Worm (Caenorhabditis elegans) whole organism, young adult: Measurements from ENCODE around the gene rsp-3.

Experiments used
- B0019.2 ChIP-seq: fragments of 200-800 bp; sonication (Bioruptor generic); conservative IDR thresholded peaks from 2 replicates; pipeline ENCODE4 v1.3.6; 2022; ENCODE audit warnings: missing genetic modification reagents, missing genetic modification characterization, missing compliant biosample characterization
- F10E7.11 ChIP-seq: sonication (generic microtip); optimal IDR thresholded peaks from 2 replicates; lab custom pipeline; 2017; ENCODE audit warnings: mild to moderate bottlenecking, missing genetic modification characterization, moderate library complexity, missing compliant biosample characterization
- F22D6.2 ChIP-seq: sonication (generic microtip); optimal IDR thresholded peaks from 2 replicates; lab custom pipeline; 2016; ENCODE audit warnings: mild to moderate bottlenecking, missing genetic modification characterization, missing compliant biosample characterization
- F33H1.4 ChIP-seq: fragments of 200-800 bp; sonication (Bioruptor generic); IDR thresholded peaks from 2 replicates; pipeline ENCODE4 v1.3.6; 2022; ENCODE audit warnings: missing genetic modification reagents, missing genetic modification characterization, missing compliant biosample characterization
- F37B4.10 ChIP-seq: fragments of 200-800 bp; sonication (Bioruptor generic); IDR thresholded peaks from 2 replicates; pipeline ENCODE4 v1.3.6; 2022; ENCODE audit warnings: missing genetic modification characterization, missing compliant biosample characterization
- F39B2.1 ChIP-seq: fragments of 200-800 bp; sonication (Bioruptor generic); IDR thresholded peaks from 2 replicates; pipeline ENCODE4 v1.3.6; 2022; ENCODE audit warnings: missing genetic modification reagents, missing genetic modification characterization, missing compliant biosample characterization
- F49E8.2 ChIP-seq: sonication (generic microtip); optimal IDR thresholded peaks from 3 replicates; lab custom pipeline; 2017; ENCODE audit warnings: missing genetic modification characterization, mild to moderate bottlenecking, missing compliant biosample characterization, antibody characterized with exemption, moderate library complexity; ENCODE audit not compliant: insufficient read depth
- F52B5.7 ChIP-seq: sonication (generic microtip); optimal IDR thresholded peaks from 2 replicates; lab custom pipeline; 2016; ENCODE audit warnings: mild to moderate bottlenecking, missing genetic modification characterization, missing compliant biosample characterization
- F57C9.4 ChIP-seq: sonication (generic microtip); optimal IDR thresholded peaks from 2 replicates; lab custom pipeline; 2017; ENCODE audit warnings: mild to moderate bottlenecking, missing genetic modification characterization, missing compliant biosample characterization
- Y53F4B.3 ChIP-seq: fragments of 200-800 bp; sonication (Bioruptor generic); IDR thresholded peaks from 2 replicates; pipeline ENCODE4 v1.3.6; 2022; ENCODE audit warnings: missing genetic modification reagents, missing genetic modification characterization, missing compliant biosample characterization
- ZK185.1 ChIP-seq: sonication (generic microtip); optimal IDR thresholded peaks from 2 replicates; lab custom pipeline; 2016; ENCODE audit warnings: mild to moderate bottlenecking, missing genetic modification characterization, missing compliant biosample characterization; ENCODE audit not compliant: poor library complexity, severe bottlenecking
- akir-1 ChIP-seq: fragments of 200-800 bp; sonication (Bioruptor generic); optimal IDR thresholded peaks from 2 replicates; lab custom pipeline; 2018; ENCODE audit warnings: mild to moderate bottlenecking, missing genetic modification characterization, moderate library complexity, missing compliant biosample characterization
- ama-1 ChIP-seq, 3 experiments: fragments of 150-350 bp in 1 of 3; sonication (generic microtip) in 2 of 3; optimal IDR thresholded peaks; 2 replicates each; lab custom pipeline; 2014 to 2018; ENCODE audit warnings: missing biosample characterization in 2 of 3, missing genetic modification characterization in 2 of 3, missing genetic modification reagents in 2 of 3
- aptf-3 ChIP-seq: fragments of 200-800 bp; sonication (Bioruptor generic); IDR thresholded peaks from 2 replicates; pipeline ENCODE4 v1.3.6; 2022; ENCODE audit warnings: missing genetic modification characterization, missing compliant biosample characterization
- atf-7 ChIP-seq: sonication (generic microtip); optimal IDR thresholded peaks from 2 replicates; lab custom pipeline; 2017; ENCODE audit warnings: mild to moderate bottlenecking, missing genetic modification characterization, missing compliant biosample characterization
- athp-1 ChIP-seq: sonication (generic microtip); optimal IDR thresholded peaks from 2 replicates; lab custom pipeline; 2017; ENCODE audit warnings: mild to moderate bottlenecking, missing genetic modification characterization, missing compliant biosample characterization
- cebp-1 ChIP-seq, 2 experiments: fragments of 200-800 bp in 1 of 2; sonication (Bioruptor generic) in 1 of 2; sonication (generic microtip) in 1 of 2; IDR thresholded peaks in 1 of 2; optimal IDR thresholded peaks in 1 of 2; 2 replicates each; pipeline versions ENCODE4 v1.3.6 to Lab custom; 2017 to 2022; ENCODE audit warnings: missing compliant biosample characterization in 2 of 2, missing genetic modification characterization in 2 of 2, mild to moderate bottlenecking in 1 of 2, missing genetic modification reagents in 1 of 2, moderate library complexity in 1 of 2
- cebp-2 ChIP-seq: fragments of 200-800 bp; sonication (Bioruptor generic); IDR thresholded peaks from 2 replicates; pipeline ENCODE4 v1.3.6; 2022; ENCODE audit warnings: missing genetic modification characterization, missing compliant biosample characterization
- ceh-100 ChIP-seq: fragments of 200-800 bp; sonication (Bioruptor generic); IDR thresholded peaks from 2 replicates; pipeline ENCODE4 v1.3.6; 2022; ENCODE audit warnings: missing genetic modification reagents, missing genetic modification characterization, missing compliant biosample characterization
- ceh-40 ChIP-seq: fragments of 200-800 bp; sonication (Bioruptor generic); IDR thresholded peaks from 2 replicates; pipeline ENCODE4 v1.3.6; 2022; ENCODE audit warnings: missing genetic modification characterization, missing compliant biosample characterization
- ceh-58 ChIP-seq: fragments of 200-800 bp; sonication (Bioruptor generic); IDR thresholded peaks from 2 replicates; pipeline ENCODE4 v1.3.6; 2022; ENCODE audit warnings: missing genetic modification characterization, missing compliant biosample characterization
- chd-7 ChIP-seq: sonication (generic microtip); optimal IDR thresholded peaks from 2 replicates; lab custom pipeline; 2016; ENCODE audit warnings: mild to moderate bottlenecking, missing genetic modification characterization, moderate library complexity, missing compliant biosample characterization
- die-1 ChIP-seq: sonication (generic microtip); optimal IDR thresholded peaks from 2 replicates; lab custom pipeline; 2016; ENCODE audit warnings: missing genotype, mild to moderate bottlenecking, missing genetic modification characterization, missing compliant biosample characterization
- dox-1 ChIP-seq: fragments of 200-800 bp; sonication (Bioruptor generic); IDR thresholded peaks from 2 replicates; pipeline ENCODE4 v1.3.6; 2022; ENCODE audit warnings: missing genetic modification reagents, missing genetic modification characterization, missing compliant biosample characterization
- dpff-1 ChIP-seq: sonication (generic microtip); optimal IDR thresholded peaks from 2 replicates; lab custom pipeline; 2017; ENCODE audit warnings: mild to moderate bottlenecking, missing genetic modification characterization, missing compliant biosample characterization
- dpl-1 ChIP-seq: fragments of 150-350 bp; optimal IDR thresholded peaks from 2 replicates; lab custom pipeline; 2014; ENCODE audit warnings: missing biosample characterization, missing genetic modification reagents, missing genetic modification characterization
- ets-4 ChIP-seq: fragments of 200-800 bp; sonication (Bioruptor generic); optimal IDR thresholded peaks from 2 replicates; lab custom pipeline; 2018; ENCODE audit warnings: mild to moderate bottlenecking, missing genetic modification characterization, missing compliant biosample characterization
- fkh-3 ChIP-seq: sonication (generic microtip); optimal IDR thresholded peaks from 2 replicates; lab custom pipeline; 2016; ENCODE audit warnings: mild to moderate bottlenecking, missing genetic modification characterization, missing compliant biosample characterization
- him-1 ChIP-seq: sonication (generic microtip); optimal IDR thresholded peaks from 2 replicates; lab custom pipeline; 2016; ENCODE audit warnings: missing genotype, missing genetic modification reagents, missing genetic modification characterization, missing compliant biosample characterization
- hlh-26 ChIP-seq: fragments of 200-800 bp; sonication (Bioruptor generic); conservative IDR thresholded peaks from 2 replicates; pipeline ENCODE4 v1.3.6; 2022; ENCODE audit warnings: missing genetic modification reagents, missing genetic modification characterization, missing compliant biosample characterization
- hmg-1.2 ChIP-seq: fragments of 200-800 bp; sonication (Bioruptor generic); IDR thresholded peaks from 2 replicates; pipeline ENCODE4 v1.3.6; 2022; ENCODE audit warnings: missing genetic modification reagents, missing genetic modification characterization, missing compliant biosample characterization
- hrde-1 ChIP-seq: sonication (generic microtip); optimal IDR thresholded peaks from 2 replicates; lab custom pipeline; 2016; ENCODE audit warnings: missing genetic modification characterization, mild to moderate bottlenecking, missing compliant biosample characterization, moderate library complexity, missing genotype, missing genetic modification reagents, borderline replicate concordance
- lin-26 ChIP-seq: fragments of 200-800 bp; sonication (Bioruptor generic); IDR thresholded peaks from 2 replicates; pipeline ENCODE4 v1.3.6; 2022; ENCODE audit warnings: missing genetic modification reagents, missing genetic modification characterization, missing compliant biosample characterization
- lin-35 ChIP-seq, 3 experiments: fragments of 150-350 bp in 2 of 3; sonication (generic microtip) in 1 of 3; optimal IDR thresholded peaks; 2 replicates each; lab custom pipeline; 2014 to 2018; ENCODE audit warnings: missing biosample characterization in 3 of 3, missing genetic modification characterization in 3 of 3, missing genetic modification reagents in 3 of 3
- lsy-27 ChIP-seq: sonication (generic microtip); optimal IDR thresholded peaks from 2 replicates; lab custom pipeline; 2017; ENCODE audit warnings: missing genetic modification characterization, mild to moderate bottlenecking, missing compliant biosample characterization, antibody characterized with exemption, missing genotype, borderline replicate concordance; ENCODE audit not compliant: insufficient read depth
- madf-10 ChIP-seq: sonication (generic microtip); optimal IDR thresholded peaks from 2 replicates; lab custom pipeline; 2016; ENCODE audit warnings: mild to moderate bottlenecking, missing genetic modification characterization, missing compliant biosample characterization
- mxl-1 ChIP-seq: sonication (generic microtip); optimal IDR thresholded peaks from 2 replicates; lab custom pipeline; 2016; ENCODE audit warnings: missing genetic modification characterization, missing compliant biosample characterization
- nfya-1 ChIP-seq: sonication (generic microtip); optimal IDR thresholded peaks from 2 replicates; lab custom pipeline; 2017; ENCODE audit warnings: antibody characterized with exemption, missing compliant biosample characterization, missing genetic modification characterization, borderline replicate concordance; ENCODE audit not compliant: insufficient read depth
- nfyb-1 ChIP-seq: fragments of 200-800 bp; sonication (Bioruptor generic); IDR thresholded peaks from 2 replicates; pipeline ENCODE4 v1.3.6; 2022; ENCODE audit warnings: missing genetic modification reagents, missing genetic modification characterization, missing compliant biosample characterization
- pbrm-1 ChIP-seq: fragments of 200-800 bp; sonication (Bioruptor generic); IDR thresholded peaks from 2 replicates; pipeline ENCODE4 v1.3.6; 2022; ENCODE audit warnings: missing genetic modification reagents, missing genetic modification characterization, missing compliant biosample characterization
- sdz-38 ChIP-seq: sonication (generic microtip); optimal IDR thresholded peaks from 2 replicates; lab custom pipeline; 2016; ENCODE audit warnings: missing genotype, missing genetic modification characterization, missing compliant biosample characterization
- snpc-4 ChIP-seq, 5 experiments: fragments of 150-350 bp in 1 of 5; sonication (generic microtip) in 4 of 5; optimal IDR thresholded peaks; 2 replicates each; lab custom pipeline; 2014 to 2018; ENCODE audit warnings: missing genetic modification characterization in 5 of 5, missing biosample characterization in 3 of 5, antibody characterized with exemption in 2 of 5, mild to moderate bottlenecking in 2 of 5, missing compliant biosample characterization in 2 of 5, missing genotype in 2 of 5, moderate library complexity in 2 of 5, missing genetic modification reagents in 1 of 5
- tlf-1 ChIP-seq: fragments of 200-800 bp; sonication (Bioruptor generic); optimal IDR thresholded peaks from 2 replicates; lab custom pipeline; 2018; ENCODE audit warnings: mild to moderate bottlenecking, missing genetic modification characterization, missing compliant biosample characterization
- unc-62 ChIP-seq: fragments of 150-350 bp; optimal IDR thresholded peaks from 2 replicates; lab custom pipeline; 2014; ENCODE audit warnings: missing biosample characterization, missing genetic modification reagents, missing genetic modification characterization
- zim-3 ChIP-seq: sonication (generic microtip); optimal IDR thresholded peaks from 2 replicates; lab custom pipeline; 2017; ENCODE audit warnings: mild to moderate bottlenecking, missing genetic modification characterization, moderate library complexity, missing compliant biosample characterization
- ztf-22 ChIP-seq: fragments of 200-800 bp; sonication (Bioruptor generic); optimal IDR thresholded peaks from 2 replicates; lab custom pipeline; 2018; ENCODE audit warnings: mild to moderate bottlenecking, missing genetic modification characterization, moderate library complexity, missing compliant biosample characterization
- ztf-26 ChIP-seq: sonication (generic microtip); optimal IDR thresholded peaks from 2 replicates; lab custom pipeline; 2017; ENCODE audit warnings: missing genetic modification characterization, missing compliant biosample characterization
- ztf-3 ChIP-seq: fragments of 200-800 bp; sonication (Bioruptor generic); optimal IDR thresholded peaks from 2 replicates; lab custom pipeline; 2018; ENCODE audit warnings: mild to moderate bottlenecking, missing genetic modification characterization, missing compliant biosample characterization

rsp-3 gene

ce11 chrIII:12713862-12714261 lies 26.1 kb upstream of the rsp-3 start:
- TF ChIP-seq dpff-1 (tag; lab: Kevin White, UChicago) (no peak), pbrm-1 (GFP tag; lab: Robert Waterston, UW) (no peak), fkh-3 (no peak), aptf-3 (GFP tag; lab: Robert Waterston, UW) (no peak), zim-3 (tag; lab: Kevin White, UChicago) (no peak), ztf-22 (GFP tag; lab: Kevin White, UChicago) (no peak), ZK185.1 (tag; lab: Kevin White, UChicago) (no peak), hrde-1 (peak; percentile 3), chd-7 (no peak), atf-7 (tag; lab: Kevin White, UChicago) (no peak), cebp-1 (GFP tag; IDR thresholded peaks at IDR 0.05; lab: Robert Waterston, UW) (no peak), cebp-1 (tag; optimal IDR thresholded peaks at IDR 0.05; lab: Kevin White, UChicago) (no peak), cebp-2 (no peak), athp-1 (no peak), dox-1 (GFP tag; lab: Robert Waterston, UW) (peak; percentile 44; the same call in 1 of the 2 replicates), madf-10 (tag; lab: Kevin White, UChicago) (no peak), ama-1 (optimal IDR thresholded peaks at IDR 0.05; lab: Kevin White, UChicago) (no peak), ama-1 (GFP tag; optimal IDR thresholded peaks at IDR 0.05; lab: Kevin White, UChicago) (no peak), F49E8.2 (tag; lab: Kevin White, UChicago) (no peak), F39B2.1 (GFP tag; lab: Robert Waterston, UW) (no peak), F37B4.10 (no peak), lin-35 (GFP tag; optimal IDR thresholded peaks at IDR 0.05; lab: Kevin White, UChicago) (peak in 1 of 3 experiments; percentile 9), ztf-3 (no peak), tlf-1 (GFP tag; lab: Kevin White, UChicago) (no peak), F57C9.4 (tag; lab: Kevin White, UChicago) (no peak), Y53F4B.3 (no peak), dpl-1 (GFP tag; lab: Kevin White, UChicago) (no peak), nfya-1 (tag; lab: Kevin White, UChicago) (no peak), B0019.2 (GFP tag; lab: Robert Waterston, UW) (no peak), ceh-40 (no peak), die-1 (no peak), hlh-26 (GFP tag; lab: Robert Waterston, UW) (no peak), sdz-38 (no peak), F52B5.7 (tag; lab: Kevin White, UChicago) (no peak), ceh-100 (GFP tag; lab: Robert Waterston, UW) (no peak), snpc-4 (GFP tag; optimal IDR thresholded peaks at IDR 0.05; lab: Kevin White, UChicago) (no peak), snpc-4 (tag; optimal IDR thresholded peaks at IDR 0.05; lab: Kevin White, UChicago) (no peak), lin-26 (GFP tag; lab: Robert Waterston, UW) (no peak), nfyb-1 (GFP tag; lab: Robert Waterston, UW) (no peak), ets-4 (GFP tag; lab: Kevin White, UChicago) (no peak), akir-1 (GFP tag; lab: Kevin White, UChicago) (no peak), lsy-27 (tag; lab: Kevin White, UChicago) (no peak), mxl-1 (tag; lab: Kevin White, UChicago) (no peak), him-1 (tag; lab: Kevin White, UChicago) (peak; percentile 40), F33H1.4 (GFP tag; lab: Robert Waterston, UW) (no peak), F10E7.11 (tag; lab: Kevin White, UChicago) (no peak), ztf-26 (tag; lab: Kevin White, UChicago) (no peak), F22D6.2 (tag; lab: Kevin White, UChicago) (no peak), hmg-1.2 (GFP tag; lab: Robert Waterston, UW) (peak; percentile 95), ceh-58 (GFP tag; lab: Robert Waterston, UW) (no peak), unc-62 (GFP tag; lab: Kevin White, UChicago) (no peak)
